Worm (Caenorhabditis elegans): ENCODE data around the gene cpr-2.

DNA sequence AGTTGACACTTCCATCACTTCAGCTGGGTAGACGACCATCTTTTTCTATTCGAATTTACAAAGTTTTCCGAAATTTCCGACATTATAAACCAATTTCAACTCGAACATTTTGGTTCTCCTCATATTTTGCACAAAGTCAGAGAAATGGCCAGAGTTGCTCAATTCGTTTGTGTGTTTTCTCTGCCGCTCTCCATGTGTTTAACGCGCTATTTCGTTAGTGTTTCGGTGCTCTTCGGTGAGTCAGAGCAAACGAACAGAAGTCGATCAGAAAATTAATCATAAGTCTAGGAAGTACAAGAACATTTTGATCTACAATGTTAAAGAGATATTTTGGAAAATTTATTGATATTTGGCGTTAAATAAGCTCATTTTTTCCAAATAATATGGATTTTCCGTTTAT is 25.2 kb downstream of the cpr-2 start, which contains the start of gene srr-3:
- no peak for TF ChIP-seq cog-1 (tag; optimal IDR thresholded peaks at IDR 0.05)
- TF ChIP-seq klf-2 (GFP tag; conservative IDR thresholded peaks at IDR 0.05): no peak
- no peak for TF ChIP-seq ztf-29 (GFP tag; IDR thresholded peaks at IDR 0.05)
- no peak for TF ChIP-seq tab-1 (GFP tag; IDR thresholded peaks at IDR 0.05)
- TF ChIP-seq flt-1 (GFP tag; IDR thresholded peaks at IDR 0.05): no peak
- TF ChIP-seq ref-1 (GFP tag; conservative IDR thresholded peaks at IDR 0.05): no peak
- TF ChIP-seq ztf-23 (GFP tag; IDR thresholded peaks at IDR 0.05): no peak
- TF ChIP-seq T22C8.4 (GFP tag; IDR thresholded peaks at IDR 0.05): no peak
- no peak for TF ChIP-seq med-1 (GFP tag; optimal IDR thresholded peaks at IDR 0.05; ENCODE audit: insufficient read depth)
